Fruit fly (Drosophila melanogaster) whole organism, wandering third instar larva: Measurements from ENCODE around the gene CG10175.

Experiments
- Abd-B ChIP-seq: fragments of >200 bp; optimal IDR thresholded peaks from 2 replicates; lab custom pipeline; 2017; ENCODE audit warnings: missing biosample characterization, missing genetic modification characterization
- CG32264 ChIP-seq: fragments of 200-800 bp; sonication (Bioruptor generic); optimal IDR thresholded peaks from 2 replicates; lab custom pipeline; 2016; ENCODE audit warnings: missing biosample characterization, missing genetic modification characterization
- CG9705 ChIP-seq: fragments of 200-800 bp; sonication (Bioruptor generic); optimal IDR thresholded peaks from 2 replicates; lab custom pipeline; 2018; ENCODE audit warnings: missing biosample characterization, mild to moderate bottlenecking, missing genetic modification characterization
- Dfd ChIP-seq: fragments of >200 bp; optimal IDR thresholded peaks from 2 replicates; lab custom pipeline; 2017; ENCODE audit warnings: missing biosample characterization, missing genetic modification characterization
- Dif ChIP-seq: fragments of 200-275, 200-300 bp; sonication (Bioruptor generic); optimal IDR thresholded peaks from 2 replicates; lab custom pipeline; 2018; ENCODE audit warnings: missing biosample characterization, missing genetic modification characterization; ENCODE audit not compliant: partially characterized antibody
- GATAd ChIP-seq: sonication (Bioruptor generic); optimal IDR thresholded peaks from 2 replicates; lab custom pipeline; 2016; ENCODE audit warnings: missing biosample characterization, missing genetic modification characterization
- HLH106 ChIP-seq: fragments of 200-800 bp; optimal IDR thresholded peaks from 3 replicates; lab custom pipeline; 2019; ENCODE audit warnings: missing biosample characterization, mild to moderate bottlenecking, missing genetic modification characterization, moderate library complexity
- Hr83 ChIP-seq: fragments of 200-300 bp; sonication (Bioruptor generic); optimal IDR thresholded peaks from 2 replicates; lab custom pipeline; 2016; ENCODE audit warnings: missing biosample characterization, mild to moderate bottlenecking, missing genetic modification characterization, moderate library complexity; ENCODE audit not compliant: poor library complexity, severe bottlenecking
- Mio ChIP-seq: sonication (Bioruptor generic); optimal IDR thresholded peaks from 2 replicates; lab custom pipeline; 2016; ENCODE audit warnings: missing biosample characterization, missing genetic modification characterization
- N ChIP-seq: fragments of >200 bp; optimal IDR thresholded peaks from 2 replicates; lab custom pipeline; 2018; ENCODE audit warnings: missing biosample characterization, missing external identifiers, missing genetic modification characterization
- OdsH ChIP-seq: fragments of 200-800 bp; sonication (Bioruptor generic); optimal IDR thresholded peaks from 2 replicates; lab custom pipeline; 2016; ENCODE audit warnings: missing biosample characterization, mild to moderate bottlenecking, missing genetic modification characterization
- Rel ChIP-seq, 2 experiments: fragments of 200-800 bp; sonication (Bioruptor generic) in 1 of 2; optimal IDR thresholded peaks; 2 replicates in 1 of 2; 3 replicates in 1 of 2; lab custom pipeline; 2016 to 2019; ENCODE audit warnings: mild to moderate bottlenecking in 2 of 2, missing biosample characterization in 2 of 2, missing genetic modification characterization in 2 of 2, moderate library complexity in 1 of 2
- Sp1 ChIP-seq: fragments of 200-800 bp; sonication (Bioruptor generic); optimal IDR thresholded peaks from 3 replicates; lab custom pipeline; 2019; ENCODE audit warnings: missing biosample characterization, mild to moderate bottlenecking, missing genetic modification characterization, moderate library complexity
- Vsx2 ChIP-seq: fragments of 200-300, 225-300 bp; sonication (Bioruptor generic); optimal IDR thresholded peaks from 2 replicates; lab custom pipeline; 2018; ENCODE audit warnings: missing biosample characterization, missing genetic modification characterization; ENCODE audit not compliant: partially characterized antibody
- br ChIP-seq: fragments of 200-800 bp; sonication (Bioruptor generic); optimal IDR thresholded peaks from 2 replicates; lab custom pipeline; 2016; ENCODE audit warnings: missing biosample characterization, missing genetic modification characterization
- brk ChIP-seq: fragments of 200-800 bp; sonication (Bioruptor generic); optimal IDR thresholded peaks from 2 replicates; lab custom pipeline; 2016; ENCODE audit warnings: missing biosample characterization, mild to moderate bottlenecking, missing genetic modification characterization
- dl ChIP-seq, 2 experiments: fragments of 175-275, 200-275 bp in 1 of 2; fragments of 200-275 bp in 1 of 2; sonication (Bioruptor generic); optimal IDR thresholded peaks; lab custom pipeline; 2018; ENCODE audit warnings: mild to moderate bottlenecking in 2 of 2, missing biosample characterization in 2 of 2, missing genetic modification characterization in 2 of 2, moderate library complexity in 2 of 2; ENCODE audit not compliant: partially characterized antibody in 2 of 2, insufficient read depth in 1 of 2
- dmrt93B ChIP-seq: fragments of 200-800 bp; sonication (Bioruptor generic); optimal IDR thresholded peaks from 2 replicates; lab custom pipeline; 2018; ENCODE audit warnings: missing biosample characterization, mild to moderate bottlenecking, missing genetic modification characterization
- dsf ChIP-seq: sonication (Bioruptor generic); optimal IDR thresholded peaks from 2 replicates; lab custom pipeline; 2016; ENCODE audit warnings: missing biosample characterization, missing genetic modification characterization, borderline replicate concordance
- ey ChIP-seq: fragments of 200-800 bp; sonication (Bioruptor generic); optimal IDR thresholded peaks from 2 replicates; lab custom pipeline; 2016; ENCODE audit warnings: missing biosample characterization, missing genetic modification characterization
- foxo ChIP-seq, 2 experiments: fragments of 200-800 bp; sonication (Bioruptor generic); optimal IDR thresholded peaks; 2 replicates in 1 of 2; 3 replicates in 1 of 2; lab custom pipeline; 2016 to 2017; ENCODE audit warnings: missing biosample characterization in 2 of 2, missing genetic modification characterization in 2 of 2
- h ChIP-seq: fragments of 200-800 bp; sonication (Bioruptor generic); optimal IDR thresholded peaks from 3 replicates; lab custom pipeline; 2016; ENCODE audit warnings: missing biosample characterization, mild to moderate bottlenecking, missing genetic modification characterization
- jim ChIP-seq: fragments of 175-275, 200-325 bp; sonication (Bioruptor generic); optimal IDR thresholded peaks from 2 replicates; lab custom pipeline; 2016; ENCODE audit warnings: missing biosample characterization, mild to moderate bottlenecking, missing genetic modification characterization
- lola ChIP-seq: fragments of >200 bp; optimal IDR thresholded peaks from 2 replicates; lab custom pipeline; 2017; ENCODE audit warnings: missing biosample characterization, missing genetic modification characterization
- pan ChIP-seq: fragments of >200 bp; optimal IDR thresholded peaks from 2 replicates; lab custom pipeline; 2017
- psq ChIP-seq: fragments of 200-800 bp; sonication (Bioruptor generic); optimal IDR thresholded peaks from 3 replicates; lab custom pipeline; 2017; ENCODE audit warnings: missing biosample characterization, mild to moderate bottlenecking, missing genetic modification characterization, moderate library complexity
- rgr ChIP-seq: fragments of 200-800 bp; sonication (Bioruptor generic); optimal IDR thresholded peaks from 3 replicates; lab custom pipeline; 2016; ENCODE audit warnings: missing biosample characterization, mild to moderate bottlenecking, missing genetic modification characterization
- tai ChIP-seq: sonication (Bioruptor generic); optimal IDR thresholded peaks from 2 replicates; lab custom pipeline; 2016; ENCODE audit warnings: missing biosample characterization, missing genetic modification characterization
- usp ChIP-seq: fragments of >200 bp; optimal IDR thresholded peaks from 2 replicates; lab custom pipeline; 2017; ENCODE audit warnings: missing biosample characterization, missing genetic modification characterization
- woc ChIP-seq: sonication (Bioruptor generic); optimal IDR thresholded peaks from 2 replicates; lab custom pipeline; 2016; ENCODE audit warnings: missing biosample characterization, mild to moderate bottlenecking, missing genetic modification characterization

The CG10175 gene

DNA sequence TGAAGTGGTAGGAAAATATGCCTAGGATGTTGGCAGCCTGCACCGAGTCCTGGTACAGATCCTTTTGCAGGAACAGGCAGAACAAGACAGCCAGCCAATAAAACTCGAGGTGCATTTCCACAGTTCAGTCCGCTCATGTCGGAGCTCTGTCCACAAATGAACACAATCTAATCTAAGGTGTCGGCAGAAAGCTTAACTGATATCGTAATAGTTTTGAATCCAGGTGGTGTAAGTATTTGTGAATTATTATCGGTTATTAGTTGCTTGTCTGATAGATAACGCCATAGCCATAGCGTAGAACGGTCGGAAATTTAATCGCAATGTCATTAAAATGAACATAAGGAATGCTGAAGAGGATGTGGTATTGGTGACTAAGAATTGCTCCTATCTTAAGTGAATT, 3.8 kb upstream of the CG10175 start, which contains the start of gene Ugt303B3:
Gene Ugt303B3, minus strand, starts transcription at position 159 of the 400 bp plus-strand sequence.
- TF ChIP-seq Sp1 (GFP tag; lab: Kevin White, UChicago) (no peak), pan (lab: Kevin White, UChicago) (no peak), N (GFP tag; lab: Kevin White, UChicago) (no peak), CG9705 (GFP tag; lab: Kevin White, UChicago) (no peak), HLH106 (tag; lab: Kevin White, UChicago) (no peak), Vsx2 (GFP tag; lab: Kevin White, UChicago) (no peak), usp (GFP tag; lab: Kevin White, UChicago) (no peak), dsf (no peak), tai (GFP tag; lab: Kevin White, UChicago) (no peak), OdsH (GFP tag; lab: Kevin White, UChicago) (no peak), Rel (GFP tag; optimal IDR thresholded peaks at IDR 0.05; lab: Kevin White, UChicago) (no peak), Rel (tag; optimal IDR thresholded peaks at IDR 0.05; lab: Kevin White, UChicago) (no peak), foxo (GFP tag; optimal IDR thresholded peaks at IDR 0.05; lab: Kevin White, UChicago) (no peak), CG32264 (GFP tag; lab: Kevin White, UChicago) (no peak)

DNA sequence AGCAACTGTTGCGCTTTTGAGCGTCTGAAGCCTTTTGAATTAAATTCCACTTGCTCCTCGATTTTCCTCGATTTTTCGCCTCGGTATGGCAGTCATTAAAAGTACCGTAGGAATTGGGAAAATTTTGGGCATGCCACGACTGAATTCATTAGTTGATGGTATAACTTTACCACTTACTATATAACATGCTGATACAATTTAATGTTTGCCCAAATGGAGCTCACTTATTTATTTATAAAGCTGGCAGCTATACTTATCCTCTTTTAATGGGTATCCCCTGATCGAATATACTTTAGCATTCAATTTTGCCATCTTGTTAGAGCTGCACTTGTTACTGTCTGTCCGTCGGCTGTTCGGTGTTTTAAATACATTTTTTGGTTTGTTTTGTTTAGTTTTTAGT, 3.4 kb downstream of the CG10175 start:
- TF ChIP-seq N (GFP tag; lab: Kevin White, UChicago) (no peak), CG9705 (GFP tag; lab: Kevin White, UChicago) (no peak), usp (GFP tag; lab: Kevin White, UChicago) (no peak), rgr (no peak)

DNA sequence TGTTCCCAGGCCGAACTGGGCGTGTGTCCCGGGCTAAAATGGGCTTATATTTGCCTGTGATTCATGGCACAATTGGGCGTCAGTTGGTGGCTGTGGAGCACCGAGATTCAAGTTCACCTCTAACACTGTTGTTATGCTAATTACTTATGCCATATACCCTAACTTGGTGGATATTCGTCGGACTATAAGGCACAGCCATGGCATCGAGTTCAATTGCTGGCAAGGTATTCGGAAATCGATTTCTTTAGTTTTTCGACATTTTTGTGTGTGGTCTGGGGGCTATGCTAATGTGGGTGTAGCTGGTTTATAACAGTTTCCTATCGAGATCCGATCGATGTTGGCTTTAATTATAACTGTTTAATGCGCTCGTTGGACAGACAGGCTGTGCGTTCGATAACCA, 4.7 kb downstream of the CG10175 start:
- TF ChIP-seq jim, result no peak
- no peak for TF ChIP-seq OdsH (GFP tag; lab: Kevin White, UChicago)
- TF ChIP-seq rgr, result no peak
- TF ChIP-seq Vsx2 (GFP tag; lab: Kevin White, UChicago), result no peak
- no peak for TF ChIP-seq dmrt93B (GFP tag; lab: Kevin White, UChicago)
- no peak for TF ChIP-seq usp (GFP tag; lab: Kevin White, UChicago)
- no peak for TF ChIP-seq HLH106 (tag; lab: Kevin White, UChicago)
- TF ChIP-seq tai (GFP tag; lab: Kevin White, UChicago), result no peak
- TF ChIP-seq Sp1 (GFP tag; lab: Kevin White, UChicago), result no peak
- TF ChIP-seq dsf, result no peak
- TF ChIP-seq Rel (GFP tag; optimal IDR thresholded peaks at IDR 0.05; lab: Kevin White, UChicago), result no peak
- no peak for TF ChIP-seq Rel (tag; optimal IDR thresholded peaks at IDR 0.05; lab: Kevin White, UChicago)
- TF ChIP-seq Hr83, result no peak
- no peak for TF ChIP-seq Abd-B
- no peak for TF ChIP-seq brk (GFP tag; lab: Kevin White, UChicago)
- TF ChIP-seq woc (GFP tag; lab: Kevin White, UChicago), result no peak
- TF ChIP-seq N (GFP tag; lab: Kevin White, UChicago), result no peak
- no peak for TF ChIP-seq lola (GFP tag; lab: Kevin White, UChicago)
- no peak for TF ChIP-seq GATAd (GFP tag; lab: Kevin White, UChicago)

DNA sequence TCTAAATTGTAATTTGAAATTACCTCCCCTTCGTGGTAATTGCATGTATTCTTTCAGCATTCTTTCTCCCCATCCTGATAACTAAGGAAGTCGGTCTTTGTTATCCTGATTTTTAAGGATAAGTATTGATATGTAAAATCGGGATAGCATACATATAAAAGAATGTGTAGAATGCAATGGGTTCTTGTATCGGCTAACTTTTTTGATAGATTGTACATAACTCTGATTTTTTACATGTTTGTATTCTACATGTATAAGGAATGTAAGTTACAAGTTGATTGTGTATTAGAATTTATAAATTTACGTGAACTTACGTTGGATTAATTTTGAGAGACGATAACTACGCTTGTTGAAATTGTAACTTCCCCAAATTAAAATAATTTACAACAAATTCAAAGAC, 8.5 kb downstream of the CG10175 start:
- TF ChIP-seq br (GFP tag; lab: Kevin White, UChicago), result no peak

DNA sequence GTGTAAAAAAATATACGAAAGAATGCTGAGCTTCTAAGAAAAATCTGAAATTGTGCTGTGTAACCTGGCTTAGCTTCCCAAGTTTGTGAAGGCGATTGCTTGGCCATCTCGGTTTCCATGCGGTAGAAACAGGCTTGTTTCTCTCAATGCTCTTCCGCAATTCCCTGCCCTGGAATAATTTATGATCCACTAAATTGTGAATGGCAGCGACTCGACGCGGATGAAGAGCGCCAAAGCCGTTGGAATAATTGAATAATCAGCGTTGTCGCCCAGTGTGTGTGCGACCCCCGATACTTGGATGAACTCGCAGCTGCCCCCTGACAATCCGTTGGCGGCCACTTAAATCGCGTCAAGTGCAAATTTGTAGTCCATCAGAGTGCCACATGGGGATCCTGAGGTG, 9.3 kb downstream of the CG10175 start, which contains the start of gene CG10177:
Gene CG10177, minus strand, starts transcription at position 101 of the 400 bp plus-strand sequence.
- TF ChIP-seq GATAd (GFP tag; lab: Kevin White, UChicago) (no peak), Rel (GFP tag; optimal IDR thresholded peaks at IDR 0.05; lab: Kevin White, UChicago) (no peak), Rel (tag; optimal IDR thresholded peaks at IDR 0.05; lab: Kevin White, UChicago) (no peak), dsf (no peak), h (GFP tag; lab: Kevin White, UChicago) (no peak), foxo (GFP tag; optimal IDR thresholded peaks at IDR 0.05; lab: Kevin White, UChicago) (no peak), psq (GFP tag; lab: Kevin White, UChicago) (no peak)
- TF ChIP-seq, all 38 proteins: peak for 0

DNA sequence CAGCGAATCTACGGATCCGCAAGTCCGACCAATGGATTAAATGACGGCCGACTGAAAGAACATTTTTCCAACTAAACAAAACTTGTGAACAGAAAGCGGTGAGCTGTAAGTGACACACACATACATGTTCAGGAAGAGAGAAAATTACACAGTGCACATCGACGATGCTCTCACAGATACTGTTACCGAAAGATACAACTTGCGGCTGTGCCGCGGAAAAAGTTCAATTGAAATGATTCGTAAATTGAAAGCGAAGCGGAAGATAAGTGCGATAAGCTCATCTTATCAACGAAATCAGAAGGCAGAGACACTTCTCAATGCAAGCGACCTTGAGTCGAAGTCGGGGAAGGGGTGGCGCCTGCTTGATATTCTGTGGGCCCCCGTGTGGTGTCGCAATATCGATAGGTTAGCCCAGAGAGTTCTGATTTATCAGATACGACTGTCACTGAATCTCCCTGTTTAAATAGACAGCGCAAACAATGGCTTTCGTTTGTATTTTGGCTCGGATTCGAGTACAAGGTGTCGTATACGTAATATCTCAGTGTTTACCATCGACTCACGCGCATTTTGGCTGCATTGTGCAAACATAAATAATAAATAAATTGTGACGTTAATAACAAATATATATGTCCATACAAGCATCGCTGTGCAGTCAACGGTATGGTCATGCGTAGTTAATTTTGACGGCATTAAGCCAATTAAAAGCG, 11.2 kb downstream of the CG10175 start, which contains the start of gene Irk2:
Gene Irk2, minus strand, starts transcription at position 51 of the 707 bp plus-strand sequence.
- no peak for TF ChIP-seq Vsx2 (GFP tag; lab: Kevin White, UChicago)
- no peak for TF ChIP-seq dmrt93B (GFP tag; lab: Kevin White, UChicago)
- no peak for TF ChIP-seq jim
- TF ChIP-seq Hr83, result no peak
- TF ChIP-seq Dif (GFP tag; lab: Kevin White, UChicago), result no peak
- no peak for TF ChIP-seq Sp1 (GFP tag; lab: Kevin White, UChicago)
- TF ChIP-seq Dfd (GFP tag; lab: Kevin White, UChicago), result no peak
- no peak for TF ChIP-seq ey
- TF ChIP-seq CG32264 (GFP tag; lab: Kevin White, UChicago), result no peak
- TF ChIP-seq tai (GFP tag; lab: Kevin White, UChicago), result no peak
- no peak for TF ChIP-seq dl (GFP tag; optimal IDR thresholded peaks at IDR 0.05; lab: Kevin White, UChicago; ENCODE audit: insufficient read depth in 1 of 2, partially characterized antibody in 2 of 2)
- no peak for TF ChIP-seq N (GFP tag; lab: Kevin White, UChicago)
- no peak for TF ChIP-seq rgr
- no peak for TF ChIP-seq GATAd (GFP tag; lab: Kevin White, UChicago)
- TF ChIP-seq dsf, result no peak
- TF ChIP-seq Mio (GFP tag; lab: Kevin White, UChicago), result no peak
- TF ChIP-seq Rel (GFP tag; optimal IDR thresholded peaks at IDR 0.05; lab: Kevin White, UChicago), result no peak
- no peak for TF ChIP-seq Rel (tag; optimal IDR thresholded peaks at IDR 0.05; lab: Kevin White, UChicago)
